Fruit fly (Drosophila melanogaster) whole organism, embryonic: ENCODE results near the gene HP5.

Source experiments
- CG10366 ChIP-seq: fragments of 200-800 bp; sonication (Bioruptor generic); IDR thresholded peaks from 2 replicates; pipeline ENCODE4 v1.3.6; 2022; ENCODE audit warnings: missing biosample characterization, missing genetic modification characterization
- CG13287 ChIP-seq: fragments of 200-800 bp; sonication (Bioruptor generic); IDR thresholded peaks from 2 replicates; pipeline ENCODE4 v1.3.6; 2022; ENCODE audit warnings: missing biosample characterization, missing genetic modification characterization; ENCODE audit not compliant: partially characterized antibody
- Neu2 ChIP-seq: fragments of 200-800 bp; sonication (Bioruptor generic); optimal IDR thresholded peaks from 3 replicates; lab custom pipeline; 2016; ENCODE audit warnings: missing biosample characterization, missing genetic modification characterization, borderline replicate concordance
- az2 ChIP-seq: fragments of 200-800 bp; sonication (Bioruptor generic); optimal IDR thresholded peaks from 3 replicates; lab custom pipeline; 2016; ENCODE audit warnings: missing biosample characterization, missing genetic modification characterization
- salm ChIP-seq: fragments of 200-800 bp; sonication (Bioruptor generic); optimal IDR thresholded peaks from 2 replicates; lab custom pipeline; 2018; ENCODE audit warnings: missing biosample characterization, mild to moderate bottlenecking, missing genetic modification characterization
- vvl ChIP-seq: fragments of 200-800 bp; sonication (Bioruptor generic); IDR thresholded peaks from 2 replicates; pipeline ENCODE4 v1.3.6; 2022; ENCODE audit warnings: missing biosample characterization, missing genetic modification characterization
- wek ChIP-seq: fragments of 200-800 bp; sonication (Bioruptor generic); optimal IDR thresholded peaks from 3 replicates; lab custom pipeline; 2018; ENCODE audit warnings: missing biosample characterization, mild to moderate bottlenecking, missing genetic modification characterization, moderate library complexity

DNA sequence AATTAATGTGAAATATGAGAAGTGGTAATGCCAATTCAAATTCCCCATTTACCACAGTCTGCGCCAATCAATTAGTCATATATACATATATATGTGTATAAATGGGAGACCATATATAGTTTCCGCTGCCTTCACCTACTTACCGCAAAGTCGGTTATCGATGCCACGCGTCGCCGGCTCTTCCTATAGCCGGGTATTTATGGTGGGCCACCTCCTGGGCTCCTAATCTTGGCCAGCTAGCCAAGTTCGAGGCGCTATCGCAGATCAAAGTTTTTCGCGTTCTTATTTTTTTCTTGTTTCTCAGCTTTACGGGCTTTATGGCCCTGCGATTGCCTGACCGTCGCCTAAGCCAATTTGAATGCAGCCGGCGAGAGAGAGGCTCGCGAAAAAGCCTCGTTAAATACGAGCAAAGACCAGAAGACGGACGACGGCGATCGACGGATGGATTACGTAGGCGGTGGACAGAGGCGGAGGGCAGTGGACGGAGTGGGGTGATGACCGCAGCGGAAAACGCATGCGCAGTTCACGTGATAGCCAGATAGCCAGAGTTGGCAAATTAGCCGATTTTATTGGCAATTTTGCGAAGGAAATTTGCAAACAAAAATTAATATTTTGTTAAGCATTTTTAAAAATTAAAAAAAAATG lies 33.7 kb upstream of the HP5 start:
- TF ChIP-seq CG13287, result no peak
- no peak for TF ChIP-seq CG10366 (GFP tag; lab: Robert Waterston, UW)
- TF ChIP-seq vvl, result no peak
- no peak for TF ChIP-seq Neu2 (GFP tag; lab: Kevin White, UChicago)
- no peak for TF ChIP-seq salm (tag; lab: Kevin White, UChicago)
- TF ChIP-seq wek (GFP tag; lab: Kevin White, UChicago), result no peak
- TF ChIP-seq az2, result no peak
